Worm (Caenorhabditis elegans) whole organism, late embryonic: ENCODE measurements around the gene lir-2.
A peak's percentile ranks its signal among the peaks of the same experiment; 100 is the strongest.

ENCODE experiments used
- C08G9.2 ChIP-seq: sonication (generic microtip); optimal IDR thresholded peaks from 2 replicates; lab custom pipeline; 2016; ENCODE audit warnings: mild to moderate bottlenecking, missing genetic modification characterization, moderate library complexity, missing compliant biosample characterization
- F13H6.1 ChIP-seq: sonication (generic microtip); optimal IDR thresholded peaks from 2 replicates; lab custom pipeline; 2016; ENCODE audit warnings: missing genetic modification characterization, missing compliant biosample characterization
- K02D7.2 ChIP-seq: sonication (generic microtip); optimal IDR thresholded peaks from 2 replicates; lab custom pipeline; 2017; ENCODE audit warnings: mild to moderate bottlenecking, missing genetic modification characterization, missing compliant biosample characterization
- K09A11.1 ChIP-seq: sonication (generic microtip); optimal IDR thresholded peaks from 2 replicates; lab custom pipeline; 2017; ENCODE audit warnings: antibody characterized with exemption, mild to moderate bottlenecking, missing genetic modification characterization, missing compliant biosample characterization; ENCODE audit not compliant: insufficient read depth
- ceh-19 ChIP-seq: fragments of 200-800 bp; sonication (Bioruptor generic); optimal IDR thresholded peaks from 2 replicates; lab custom pipeline; 2018; ENCODE audit warnings: mild to moderate bottlenecking, missing genetic modification characterization, missing compliant biosample characterization
- ceh-22 ChIP-seq: sonication (generic microtip); optimal IDR thresholded peaks from 2 replicates; lab custom pipeline; 2017; ENCODE audit warnings: missing biosample characterization, missing genetic modification characterization
- ceh-24 ChIP-seq: sonication (generic microtip); optimal IDR thresholded peaks from 2 replicates; lab custom pipeline; 2016; ENCODE audit warnings: mild to moderate bottlenecking, missing genetic modification characterization, missing compliant biosample characterization
- ceh-34 ChIP-seq: sonication (generic microtip); optimal IDR thresholded peaks from 2 replicates; lab custom pipeline; 2016; ENCODE audit warnings: mild to moderate bottlenecking, missing genetic modification characterization, missing compliant biosample characterization
- dmd-4 ChIP-seq: sonication (generic microtip); optimal IDR thresholded peaks from 2 replicates; lab custom pipeline; 2016; ENCODE audit warnings: borderline replicate concordance, missing genetic modification characterization, missing compliant biosample characterization
- ets-4 ChIP-seq: sonication (generic microtip); optimal IDR thresholded peaks from 2 replicates; lab custom pipeline; 2016; ENCODE audit warnings: missing genetic modification characterization, missing compliant biosample characterization
- eyg-1 ChIP-seq: sonication (generic microtip); optimal IDR thresholded peaks from 2 replicates; lab custom pipeline; 2016; ENCODE audit warnings: missing genotype, missing genetic modification characterization, missing compliant biosample characterization
- fkh-10 ChIP-seq: fragments of 150-350 bp; optimal IDR thresholded peaks from 2 replicates; lab custom pipeline; 2014; ENCODE audit warnings: missing biosample characterization, missing genetic modification reagents, missing genetic modification characterization
- hlh-13 ChIP-seq: fragments of 200-800 bp; sonication (Bioruptor generic); optimal IDR thresholded peaks from 2 replicates; lab custom pipeline; 2018; ENCODE audit warnings: mild to moderate bottlenecking, missing genetic modification characterization, missing compliant biosample characterization
- hlh-15 ChIP-seq: sonication (generic microtip); optimal IDR thresholded peaks from 2 replicates; lab custom pipeline; 2016; ENCODE audit warnings: missing genetic modification characterization, missing compliant biosample characterization
- hlh-30 ChIP-seq: sonication (generic microtip); optimal IDR thresholded peaks from 2 replicates; lab custom pipeline; 2017; ENCODE audit warnings: antibody characterized with exemption, missing genetic modification characterization, missing compliant biosample characterization; ENCODE audit not compliant: insufficient read depth
- hlh-6 ChIP-seq: sonication (generic microtip); optimal IDR thresholded peaks from 2 replicates; lab custom pipeline; 2016; ENCODE audit warnings: missing genotype, missing genetic modification characterization, missing compliant biosample characterization
- hlh-8 ChIP-seq: sonication (generic microtip); optimal IDR thresholded peaks from 2 replicates; lab custom pipeline; 2016; ENCODE audit warnings: missing genotype, missing genetic modification characterization, missing compliant biosample characterization
- lim-6 ChIP-seq: sonication (generic microtip); optimal IDR thresholded peaks from 2 replicates; lab custom pipeline; 2016; ENCODE audit warnings: missing genetic modification characterization, missing compliant biosample characterization
- madf-2 ChIP-seq: sonication (generic microtip); optimal IDR thresholded peaks from 2 replicates; lab custom pipeline; 2017; ENCODE audit warnings: missing genetic modification characterization, missing compliant biosample characterization
- mec-3 ChIP-seq: sonication (generic microtip); optimal IDR thresholded peaks from 2 replicates; lab custom pipeline; 2016; ENCODE audit warnings: borderline replicate concordance, missing genetic modification characterization, missing compliant biosample characterization
- nfya-1 ChIP-seq: sonication (generic microtip); optimal IDR thresholded peaks from 2 replicates; lab custom pipeline; 2017; ENCODE audit warnings: missing genetic modification characterization, mild to moderate bottlenecking, missing compliant biosample characterization, antibody characterized with exemption, moderate library complexity
- nhr-11 ChIP-seq: fragments of 150-350 bp; optimal IDR thresholded peaks from 2 replicates; lab custom pipeline; 2014; ENCODE audit warnings: missing biosample characterization, missing genetic modification characterization
- nhr-232 ChIP-seq: sonication (generic microtip); optimal IDR thresholded peaks from 2 replicates; lab custom pipeline; 2016; ENCODE audit warnings: missing genetic modification characterization, missing compliant biosample characterization
- pag-3 ChIP-seq: sonication (generic microtip); optimal IDR thresholded peaks from 2 replicates; lab custom pipeline; 2016; ENCODE audit warnings: missing compliant biosample characterization, missing genetic modification characterization, borderline replicate concordance
- pat-9 ChIP-seq: fragments of 200-800 bp; sonication (Bioruptor generic); optimal IDR thresholded peaks from 2 replicates; lab custom pipeline; 2018; ENCODE audit warnings: mild to moderate bottlenecking, missing genetic modification characterization, moderate library complexity, missing compliant biosample characterization
- pax-1 ChIP-seq: fragments of 150-350 bp; optimal IDR thresholded peaks from 2 replicates; lab custom pipeline; 2014; ENCODE audit warnings: missing biosample characterization, missing genetic modification characterization
- pha-2 ChIP-seq: sonication (generic microtip); optimal IDR thresholded peaks from 2 replicates; lab custom pipeline; 2017; ENCODE audit warnings: mild to moderate bottlenecking, missing genetic modification characterization, missing compliant biosample characterization
- pros-1 ChIP-seq: fragments of 150-350 bp; optimal IDR thresholded peaks from 2 replicates; lab custom pipeline; 2014; ENCODE audit warnings: missing biosample characterization, missing genetic modification reagents, missing genetic modification characterization
- ref-2 ChIP-seq: sonication (generic microtip); optimal IDR thresholded peaks from 2 replicates; lab custom pipeline; 2016; ENCODE audit warnings: missing genetic modification characterization, missing compliant biosample characterization
- rnt-1 ChIP-seq: sonication (generic microtip); optimal IDR thresholded peaks from 2 replicates; lab custom pipeline; 2016; ENCODE audit warnings: missing genetic modification characterization, missing compliant biosample characterization
- sdc-2 ChIP-seq: sonication (generic microtip); optimal IDR thresholded peaks from 2 replicates; lab custom pipeline; 2016; ENCODE audit warnings: missing genotype, missing genetic modification characterization, missing compliant biosample characterization
- sox-2 ChIP-seq: fragments of 200-800 bp; sonication (Bioruptor generic); IDR thresholded peaks from 2 replicates; pipeline ENCODE4 v1.3.6; 2022; ENCODE audit warnings: missing genetic modification reagents, missing genetic modification characterization, missing compliant biosample characterization
- sox-4 ChIP-seq: sonication (generic microtip); optimal IDR thresholded peaks from 2 replicates; lab custom pipeline; 2017; ENCODE audit warnings: mild to moderate bottlenecking, missing genetic modification characterization, inconsistent platforms, missing compliant biosample characterization
- ttx-3 ChIP-seq: sonication (generic microtip); optimal IDR thresholded peaks from 2 replicates; lab custom pipeline; 2016; ENCODE audit warnings: missing genetic modification reagents, missing genetic modification characterization, missing compliant biosample characterization
- unc-86 ChIP-seq: sonication (generic microtip); optimal IDR thresholded peaks from 2 replicates; lab custom pipeline; 2016; ENCODE audit warnings: missing genetic modification characterization, missing compliant biosample characterization

The lir-2 gene

DNA sequence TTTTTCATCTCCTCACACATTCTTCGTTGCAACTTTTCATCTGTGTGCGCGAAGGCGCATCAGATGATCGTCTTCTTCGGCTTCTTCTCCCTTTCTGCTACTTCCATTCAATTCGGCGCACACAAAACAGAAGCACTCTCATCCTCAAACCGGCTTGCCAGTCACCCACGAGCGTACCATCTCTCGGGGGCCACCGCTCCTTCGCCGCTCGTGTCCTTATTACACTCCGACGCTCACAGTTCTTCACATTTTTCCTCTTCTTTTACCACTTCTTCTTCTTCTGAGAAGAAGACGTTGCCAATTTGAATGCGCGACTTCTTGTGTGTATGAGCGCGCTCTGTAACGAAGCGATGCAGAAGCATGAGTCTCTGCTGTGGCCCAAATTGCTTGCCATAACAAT, 11.4 kb downstream of the lir-2 start:
- TF ChIP-seq eyg-1 (tag; lab: Kevin White, UChicago) (no peak), hlh-13 (GFP tag; lab: Kevin White, UChicago) (no peak), sox-4 (tag; lab: Kevin White, UChicago) (no peak), nfya-1 (tag; lab: Kevin White, UChicago) (no peak), pag-3 (tag; lab: Kevin White, UChicago) (no peak), ceh-22 (tag; lab: Kevin White, UChicago) (no peak), ref-2 (tag; lab: Kevin White, UChicago) (peak; percentile 40), unc-86 (tag; lab: Kevin White, UChicago) (no peak), pros-1 (no peak), nhr-232 (tag; lab: Kevin White, UChicago) (no peak), C08G9.2 (tag; lab: Kevin White, UChicago) (peak; percentile 34), ets-4 (no peak), K09A11.1 (tag; lab: Kevin White, UChicago) (no peak), nhr-11 (tag; lab: Kevin White, UChicago) (no peak), hlh-15 (tag; lab: Kevin White, UChicago) (no peak)
- TF ChIP-seq, all 69 proteins: peak for 2

ce11 chrII:7679499-7680012, 12.5 kb downstream of the lir-2 start:
- TF ChIP-seq ref-2 (tag; lab: Kevin White, UChicago) (peak; percentile 35), fkh-10 (no peak), K02D7.2 (tag; lab: Kevin White, UChicago) (no peak)
- TF ChIP-seq, all 69 proteins: peak for 1

ce11 chrII:7681898-7682297, 14.8 kb downstream of the lir-2 start, which contains the start of gene lin-26:
TSS of gene lin-26 (plus strand) at chrII:7682198.
- TF ChIP-seq hlh-6 (tag; lab: Kevin White, UChicago) (no peak), hlh-13 (GFP tag; lab: Kevin White, UChicago) (no peak), F13H6.1 (tag; lab: Kevin White, UChicago) (no peak), mec-3 (tag; lab: Kevin White, UChicago) (no peak), ceh-34 (tag; lab: Kevin White, UChicago) (no peak), lim-6 (tag; lab: Kevin White, UChicago) (no peak)

DNA sequence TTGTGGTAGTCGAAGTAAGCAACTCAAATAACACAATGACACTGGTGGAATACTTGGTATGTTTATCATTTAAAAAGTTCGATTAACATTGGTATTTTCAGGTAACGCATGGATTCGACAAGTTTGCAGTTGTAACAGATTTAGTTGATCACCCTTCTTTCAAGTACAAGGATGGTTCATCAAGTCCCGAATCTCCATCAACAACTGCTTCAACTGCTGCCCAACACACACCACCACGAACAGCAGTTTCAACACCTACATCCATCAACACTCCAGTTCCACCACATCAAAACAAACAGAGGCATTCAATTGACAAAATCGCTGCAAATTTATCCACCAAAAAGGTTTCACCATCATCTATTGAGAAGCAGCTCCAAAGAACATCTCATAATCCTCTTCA, 15.4 kb downstream of the lir-2 start:
- TF ChIP-seq K09A11.1 (tag; lab: Kevin White, UChicago) (no peak), hlh-30 (tag; lab: Kevin White, UChicago) (no peak), lim-6 (tag; lab: Kevin White, UChicago) (no peak), ceh-24 (no peak), C08G9.2 (tag; lab: Kevin White, UChicago) (no peak), ttx-3 (tag; lab: Kevin White, UChicago) (no peak), sdc-2 (no peak), madf-2 (no peak), pax-1 (tag; lab: Kevin White, UChicago) (no peak), unc-86 (tag; lab: Kevin White, UChicago) (no peak), ceh-19 (GFP tag; lab: Kevin White, UChicago) (no peak)
- TF ChIP-seq, all 69 proteins: peak for 0

ce11 chrII:7684589-7684988, 17.5 kb downstream of the lir-2 start, which contains the start of gene F18A1.1:
TSS of gene F18A1.1 (plus strand) at chrII:7684889.
- no peak for TF ChIP-seq sox-2 (GFP tag; lab: Robert Waterston, UW)
- no peak for TF ChIP-seq F13H6.1 (tag; lab: Kevin White, UChicago)
- TF ChIP-seq C08G9.2 (tag; lab: Kevin White, UChicago), result no peak
- no peak for TF ChIP-seq ttx-3 (tag; lab: Kevin White, UChicago)
- TF ChIP-seq nhr-232 (tag; lab: Kevin White, UChicago), result no peak
- TF ChIP-seq sdc-2, result no peak
- TF ChIP-seq nhr-11 (tag; lab: Kevin White, UChicago), result no peak
- TF ChIP-seq ceh-22 (tag; lab: Kevin White, UChicago), result no peak
- no peak for TF ChIP-seq hlh-6 (tag; lab: Kevin White, UChicago)
- no peak for TF ChIP-seq hlh-8 (tag; lab: Kevin White, UChicago)
- TF ChIP-seq pat-9 (tag; lab: Kevin White, UChicago), result no peak
- no peak for TF ChIP-seq rnt-1 (tag; lab: Kevin White, UChicago)
- TF ChIP-seq dmd-4 (tag; lab: Kevin White, UChicago), result no peak
- TF ChIP-seq pha-2 (tag; lab: Kevin White, UChicago), result no peak
